Fruit fly (Drosophila melanogaster) whole organism, embryonic: ENCODE results near the gene tup.

Source experiments
- CG10979 ChIP-seq: fragments of 200-800 bp; sonication (Bioruptor generic); optimal IDR thresholded peaks from 2 replicates; lab custom pipeline; 2018; ENCODE audit warnings: missing biosample characterization, mild to moderate bottlenecking, missing genetic modification characterization, moderate library complexity
- CG11093 ChIP-seq: fragments of 200-800 bp; sonication (Bioruptor generic); IDR thresholded peaks from 3 replicates; pipeline ENCODE4 v1.3.6; 2022; ENCODE audit warnings: missing biosample characterization, missing genetic modification characterization
- CG12219 ChIP-seq: fragments of 200-800 bp; sonication (Bioruptor generic); optimal IDR thresholded peaks from 3 replicates; lab custom pipeline; 2018; ENCODE audit warnings: missing biosample characterization, mild to moderate bottlenecking, missing genetic modification characterization
- CG15479 ChIP-seq: fragments of 200-800 bp; sonication (Bioruptor generic); optimal IDR thresholded peaks from 3 replicates; lab custom pipeline; 2019; ENCODE audit warnings: missing biosample characterization, mild to moderate bottlenecking, missing genetic modification characterization, moderate library complexity
- CG16779 ChIP-seq: fragments of 200-800 bp; sonication (Bioruptor generic); IDR thresholded peaks from 2 replicates; pipeline ENCODE4 v1.3.6; 2022; ENCODE audit warnings: missing biosample characterization, missing genetic modification characterization
- CG2875 ChIP-seq: fragments of 200-800 bp; sonication (Bioruptor generic); optimal IDR thresholded peaks from 2 replicates; lab custom pipeline; 2017; ENCODE audit warnings: missing biosample characterization, mild to moderate bottlenecking, missing genetic modification characterization, missing genetic modification reagents
- CG33557 ChIP-seq: fragments of 200-800 bp; sonication (Bioruptor generic); optimal IDR thresholded peaks from 2 replicates; lab custom pipeline; 2019; ENCODE audit warnings: missing biosample characterization, mild to moderate bottlenecking, missing genetic modification characterization, moderate library complexity
- CG5245 ChIP-seq: fragments of 200-800 bp; sonication (Bioruptor generic); optimal IDR thresholded peaks from 3 replicates; lab custom pipeline; 2016; ENCODE audit warnings: missing biosample characterization, missing genetic modification characterization
- CG7839 ChIP-seq: fragments of 200-800 bp; sonication (Bioruptor generic); optimal IDR thresholded peaks from 3 replicates; lab custom pipeline; 2018; ENCODE audit warnings: missing biosample characterization, mild to moderate bottlenecking, missing genetic modification characterization, moderate library complexity
- CG8388 ChIP-seq: fragments of 200-800 bp; sonication (Bioruptor generic); optimal IDR thresholded peaks from 2 replicates; lab custom pipeline; 2019; ENCODE audit warnings: missing biosample characterization, mild to moderate bottlenecking, missing genetic modification characterization, moderate library complexity
- CG8924 ChIP-seq: fragments of 200-800 bp; optimal IDR thresholded peaks from 3 replicates; lab custom pipeline; 2019; ENCODE audit warnings: missing biosample characterization, mild to moderate bottlenecking, missing genetic modification characterization, moderate library complexity
- CG9609 ChIP-seq: fragments of 200-800 bp; sonication (Bioruptor generic); optimal IDR thresholded peaks from 3 replicates; lab custom pipeline; 2016; ENCODE audit warnings: missing biosample characterization, missing genetic modification characterization
- CG9876 ChIP-seq: fragments of 200-800 bp; sonication (Bioruptor generic); optimal IDR thresholded peaks from 2 replicates; lab custom pipeline; 2016; ENCODE audit warnings: missing biosample characterization, missing genetic modification characterization
- CTCF ChIP-seq: fragments of 200-800 bp; sonication (Bioruptor generic); optimal IDR thresholded peaks from 2 replicates; lab custom pipeline; 2017; ENCODE audit warnings: missing biosample characterization, mild to moderate bottlenecking, missing genetic modification characterization, moderate library complexity
- Chrac-16 ChIP-seq: fragments of 200-800 bp; sonication (Bioruptor generic); optimal IDR thresholded peaks from 3 replicates; lab custom pipeline; 2016; ENCODE audit warnings: missing biosample characterization, missing genetic modification characterization
- D ChIP-seq, 2 experiments: fragments of 200-800 bp in 1 of 2; fragments of >200 bp in 1 of 2; sonication (Bioruptor generic) in 1 of 2; optimal IDR thresholded peaks; 2 replicates in 1 of 2; 3 replicates in 1 of 2; lab custom pipeline; 2017; ENCODE audit warnings: mild to moderate bottlenecking in 1 of 2, missing biosample characterization in 1 of 2, missing genetic modification characterization in 1 of 2, missing genetic modification reagents in 1 of 2
- D19A ChIP-seq: fragments of 200-800 bp; optimal IDR thresholded peaks from 3 replicates; lab custom pipeline; 2019; ENCODE audit warnings: missing biosample characterization, mild to moderate bottlenecking, missing genetic modification characterization, moderate library complexity
- Eip74EF ChIP-seq, 2 experiments: fragments of 200-800 bp in 1 of 2; fragments of >200 bp in 1 of 2; sonication (Bioruptor generic) in 1 of 2; optimal IDR thresholded peaks; 2 replicates each; lab custom pipeline; 2017 to 2019; ENCODE audit warnings: missing biosample characterization in 2 of 2, missing genetic modification characterization in 2 of 2, mild to moderate bottlenecking in 1 of 2, moderate library complexity in 1 of 2
- Hr78 ChIP-seq, 2 experiments: fragments of 200-800 bp in 1 of 2; fragments of >200 bp in 1 of 2; sonication (Bioruptor generic) in 1 of 2; optimal IDR thresholded peaks; 2 replicates each; lab custom pipeline; 2017 to 2019; ENCODE audit warnings: missing biosample characterization in 2 of 2, missing genetic modification characterization in 2 of 2, mild to moderate bottlenecking in 1 of 2, moderate library complexity in 1 of 2
- Kr ChIP-seq: fragments of 200-800 bp; sonication (Bioruptor generic); optimal IDR thresholded peaks from 2 replicates; lab custom pipeline; 2017; ENCODE audit warnings: missing biosample characterization, mild to moderate bottlenecking, missing genetic modification characterization
- Med ChIP-seq: fragments of 200-800 bp; sonication (Bioruptor generic); peaks from one replicate; lab custom pipeline; 2016; ENCODE audit warnings: missing biosample characterization, missing genetic modification characterization, mild to moderate bottlenecking, inconsistent platforms, moderate library complexity
- Meics ChIP-seq: fragments of 200-800 bp; sonication (Bioruptor generic); optimal IDR thresholded peaks from 2 replicates; lab custom pipeline; 2017; ENCODE audit warnings: missing biosample characterization, mild to moderate bottlenecking, missing genetic modification characterization
- Oli ChIP-seq: fragments of 200-800 bp; sonication (Bioruptor generic); optimal IDR thresholded peaks from 2 replicates; lab custom pipeline; 2018; ENCODE audit warnings: missing biosample characterization, mild to moderate bottlenecking, missing genetic modification characterization, moderate library complexity
- Xrp1 ChIP-seq: fragments of 200-800 bp; sonication (Bioruptor generic); IDR thresholded peaks from 2 replicates; pipeline ENCODE4 v1.3.6; 2022; ENCODE audit warnings: missing biosample characterization, missing genetic modification characterization
- cad ChIP-seq: fragments of >200 bp; optimal IDR thresholded peaks from 2 replicates; lab custom pipeline; 2017; ENCODE audit warnings: missing biosample characterization, missing genetic modification characterization
- chn ChIP-seq: fragments of 200-800 bp; sonication (Bioruptor generic); optimal IDR thresholded peaks from 2 replicates; lab custom pipeline; 2016; ENCODE audit warnings: missing biosample characterization, missing genetic modification characterization
- dan ChIP-seq: fragments of 200-800 bp; sonication (Bioruptor generic); IDR thresholded peaks from 2 replicates; pipeline ENCODE4 v1.3.6; 2022; ENCODE audit warnings: missing biosample characterization, missing genetic modification characterization
- gem ChIP-seq: fragments of 200-800 bp; sonication (Bioruptor generic); optimal IDR thresholded peaks from 2 replicates; lab custom pipeline; 2019; ENCODE audit warnings: missing biosample characterization, mild to moderate bottlenecking, missing genetic modification characterization, moderate library complexity
- gsb-n ChIP-seq: fragments of 200-800 bp; sonication (Bioruptor generic); optimal IDR thresholded peaks from 3 replicates; lab custom pipeline; 2018; ENCODE audit warnings: missing biosample characterization, mild to moderate bottlenecking, missing genetic modification characterization
- hkb ChIP-seq, 2 experiments: fragments of 200-800 bp in 1 of 2; fragments of >200 bp in 1 of 2; sonication (Bioruptor generic) in 1 of 2; IDR thresholded peaks in 1 of 2; optimal IDR thresholded peaks in 1 of 2; 2 replicates each; pipeline versions ENCODE4 v1.3.6 to Lab custom; 2017 to 2022; ENCODE audit warnings: missing biosample characterization in 1 of 2, missing genetic modification characterization in 1 of 2
- jumu ChIP-seq: fragments of 200-800 bp; sonication (Bioruptor generic); optimal IDR thresholded peaks from 3 replicates; lab custom pipeline; 2016; ENCODE audit warnings: missing biosample characterization, missing genetic modification characterization
- lov ChIP-seq, 2 experiments: fragments of 200-800 bp in 1 of 2; fragments of >200 bp in 1 of 2; sonication (Bioruptor generic) in 1 of 2; IDR thresholded peaks in 1 of 2; optimal IDR thresholded peaks in 1 of 2; 2 replicates in 1 of 2; 3 replicates in 1 of 2; pipeline versions ENCODE4 v1.3.6 to Lab custom; 2017 to 2022; ENCODE audit warnings: missing biosample characterization in 1 of 2, missing genetic modification characterization in 1 of 2
- maf-S ChIP-seq: fragments of 200-800 bp; sonication (Bioruptor generic); optimal IDR thresholded peaks from 2 replicates; lab custom pipeline; 2016; ENCODE audit warnings: missing biosample characterization, missing genetic modification characterization
- oc ChIP-seq: fragments of 200-800 bp; sonication (Bioruptor generic); optimal IDR thresholded peaks from 2 replicates; lab custom pipeline; 2018; ENCODE audit warnings: missing biosample characterization, mild to moderate bottlenecking, missing genetic modification characterization, moderate library complexity
- otp ChIP-seq: fragments of 200-800 bp; sonication (Bioruptor generic); IDR thresholded peaks from 3 replicates; pipeline ENCODE4, ENCODE4 v1.3.6; 2022; ENCODE audit warnings: missing biosample characterization, missing genetic modification characterization
- pros ChIP-seq: fragments of 200-800 bp; sonication (Bioruptor generic); optimal IDR thresholded peaks from 3 replicates; lab custom pipeline; 2019; ENCODE audit warnings: missing biosample characterization, mild to moderate bottlenecking, missing genetic modification characterization, moderate library complexity
- row ChIP-seq: fragments of 200-800 bp; sonication (Bioruptor generic); IDR thresholded peaks from 3 replicates; pipeline ENCODE4 v1.3.6; 2022; ENCODE audit warnings: missing biosample characterization, missing genetic modification characterization
- sens ChIP-seq: fragments of 200-800 bp; sonication (Bioruptor generic); peaks from one replicate; lab custom pipeline; 2016; ENCODE audit warnings: missing biosample characterization, missing genetic modification characterization
- tap ChIP-seq: fragments of 200-800 bp; optimal IDR thresholded peaks from 3 replicates; lab custom pipeline; 2019; ENCODE audit warnings: missing biosample characterization, mild to moderate bottlenecking, missing genetic modification characterization, moderate library complexity
- vvl ChIP-seq: fragments of 200-800 bp; sonication (Bioruptor generic); IDR thresholded peaks from 2 replicates; pipeline ENCODE4 v1.3.6; 2022; ENCODE audit warnings: missing biosample characterization, missing genetic modification characterization

The tup gene

DNA sequence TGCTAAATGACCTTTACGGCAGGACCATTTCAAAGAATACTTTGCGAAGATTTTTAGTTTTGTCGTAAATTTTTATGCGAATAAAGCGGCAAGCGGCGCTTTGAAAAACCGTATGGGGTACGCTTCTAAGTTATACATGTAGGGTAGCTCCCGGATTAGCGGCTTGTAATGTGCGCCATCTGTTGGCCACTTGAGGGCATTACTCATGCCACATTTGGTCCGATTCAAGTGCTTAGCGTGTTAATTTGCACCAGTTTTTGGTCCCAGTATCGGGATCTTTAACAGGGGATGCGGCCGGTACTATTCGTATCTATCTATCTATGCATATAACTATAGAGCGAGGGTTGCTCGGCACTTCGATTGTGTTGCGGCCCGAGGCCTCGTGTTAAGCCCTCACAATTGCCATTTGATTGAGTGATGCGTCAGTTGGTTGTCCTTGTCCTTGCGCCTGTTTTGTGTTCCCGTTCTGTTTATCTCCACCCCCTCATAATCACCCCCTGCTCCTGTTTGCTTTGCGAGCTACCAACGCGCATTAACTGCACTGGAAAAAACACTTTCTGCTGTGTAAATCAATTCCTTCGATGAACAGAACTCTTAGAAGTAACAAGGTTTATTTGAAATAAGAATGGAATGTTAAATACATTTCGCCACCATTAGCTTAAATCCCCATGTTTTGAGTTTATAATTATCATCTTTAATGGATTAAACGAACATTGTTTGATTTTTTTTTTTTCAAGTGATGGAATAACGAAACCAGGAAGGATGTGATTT is 49.5 kb upstream of the tup start (continued):
- peak; percentile 15 for TF ChIP-seq CG12219 (GFP tag; lab: Kevin White, UChicago)
- no peak for TF ChIP-seq cad (GFP tag; lab: Kevin White, UChicago)
- TF ChIP-seq dan (GFP tag; lab: Robert Waterston, UW) = no peak
- TF ChIP-seq Oli (tag; lab: Kevin White, UChicago) = peak; percentile 6
- TF ChIP-seq CG9609 (GFP tag; lab: Kevin White, UChicago) = peak; percentile 25
- peak; percentile 27 for TF ChIP-seq CG8388 (GFP tag; lab: Kevin White, UChicago)
- peak; percentile 41 for TF ChIP-seq CG33557 (GFP tag; lab: Kevin White, UChicago)
- TF ChIP-seq CG7839 (tag; lab: Kevin White, UChicago) = peak; percentile 46
- peak; percentile 86 for TF ChIP-seq CTCF
- peak; percentile 17 for TF ChIP-seq D19A
- no peak for TF ChIP-seq CG2875 (GFP tag; lab: Kevin White, UChicago)
- TF ChIP-seq otp (GFP tag; lab: Robert Waterston, UW) = no peak
- TF ChIP-seq Chrac-16 (GFP tag; lab: Kevin White, UChicago) = peak; percentile 19
- TF ChIP-seq jumu (GFP tag; lab: Kevin White, UChicago) = peak; percentile 25
- TF ChIP-seq CG10979 (tag; lab: Kevin White, UChicago) = peak; percentile 72

DNA sequence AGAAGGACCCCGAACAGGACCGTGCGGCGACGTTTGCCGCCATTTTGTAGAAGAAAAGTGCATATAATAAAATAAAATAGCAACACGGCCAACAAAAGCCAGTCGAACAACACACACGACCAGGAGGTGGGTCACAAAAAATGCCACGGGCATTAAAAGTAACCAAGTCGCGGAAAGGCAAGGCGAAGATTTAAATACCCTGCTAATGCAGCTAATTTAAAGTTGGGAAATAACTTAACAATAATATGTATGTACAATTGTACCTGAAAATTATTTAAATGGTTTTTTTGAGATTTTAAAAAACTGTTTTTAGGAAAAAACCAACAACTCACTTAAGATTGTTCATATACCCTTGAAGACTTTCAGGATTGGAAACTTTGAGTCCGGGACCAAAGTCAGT is 48.5 kb upstream of the tup start:
- peak; percentile 42; the same call in 2 of the 3 replicates for TF ChIP-seq row (GFP tag; lab: Robert Waterston, UW)
- TF ChIP-seq sens (GFP tag; lab: Kevin White, UChicago) = peak; percentile 73
- peak; percentile 78 for TF ChIP-seq D19A
- peak; percentile 17 for TF ChIP-seq gem (tag; lab: Kevin White, UChicago)
- peak; percentile 19 for TF ChIP-seq Med (GFP tag; lab: Kevin White, UChicago)
- TF ChIP-seq CG16779 = no peak

DNA sequence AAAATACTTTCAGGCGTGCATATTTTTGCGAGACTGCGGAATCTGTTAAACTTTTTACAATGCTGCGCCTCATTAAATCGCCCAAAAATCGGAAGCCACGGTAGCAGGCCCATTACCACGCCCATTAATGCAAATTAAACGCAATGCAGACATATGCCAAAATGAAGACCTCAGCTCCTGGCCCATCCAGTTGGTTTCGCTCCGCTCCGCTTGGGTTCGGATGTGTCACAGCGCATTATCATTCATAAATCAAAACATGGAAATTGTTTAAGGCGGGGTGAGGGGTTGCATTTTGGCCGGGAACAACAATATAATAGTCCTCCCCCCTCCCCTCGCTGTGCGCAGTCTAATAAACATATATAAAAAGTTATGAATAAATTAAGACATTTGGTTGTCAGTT is 46.8 kb upstream of the tup start:
- TF ChIP-seq maf-S (GFP tag; lab: Kevin White, UChicago) = no peak
- TF ChIP-seq chn = no peak
- peak; percentile 55 for TF ChIP-seq tap (tag; lab: Kevin White, UChicago)
- no peak for TF ChIP-seq Meics (GFP tag; lab: Kevin White, UChicago)
- no peak for TF ChIP-seq Med (GFP tag; lab: Kevin White, UChicago)
- no peak for TF ChIP-seq CG11093 (GFP tag; lab: Robert Waterston, UW)
- peak; percentile 96 for TF ChIP-seq gsb-n (tag; lab: Kevin White, UChicago)
- no peak for TF ChIP-seq Xrp1 (GFP tag; lab: Robert Waterston, UW)
- TF ChIP-seq oc (tag; lab: Kevin White, UChicago) = peak; percentile 24
- TF ChIP-seq CG8924 (tag; lab: Kevin White, UChicago) = peak; percentile 40
- TF ChIP-seq Hr78 (GFP tag; optimal IDR thresholded peaks at IDR 0.05; lab: Kevin White, UChicago) = no peak
- TF ChIP-seq Kr = peak; percentile 29
- TF ChIP-seq Eip74EF (GFP tag; optimal IDR thresholded peaks at IDR 0.05; lab: Kevin White, UChicago) = no peak
- no peak for TF ChIP-seq lov (optimal IDR thresholded peaks at IDR 0.05; lab: Kevin White, UChicago)
- TF ChIP-seq lov (GFP tag; IDR thresholded peaks at IDR 0.05; lab: Robert Waterston, UW) = no peak
- TF ChIP-seq CG15479 (GFP tag; lab: Kevin White, UChicago) = no peak
- no peak for TF ChIP-seq hkb (optimal IDR thresholded peaks at IDR 0.05; lab: Kevin White, UChicago)
- TF ChIP-seq hkb (GFP tag; IDR thresholded peaks at IDR 0.05; lab: Robert Waterston, UW) = no peak
- TF ChIP-seq CG5245 = no peak
- TF ChIP-seq CG9876 (GFP tag; lab: Kevin White, UChicago) = no peak
- peak; percentile 49 for TF ChIP-seq pros (GFP tag; lab: Kevin White, UChicago)
- TF ChIP-seq D (optimal IDR thresholded peaks at IDR 0.05; lab: Kevin White, UChicago) = no peak
- TF ChIP-seq D (GFP tag; optimal IDR thresholded peaks at IDR 0.05; lab: Kevin White, UChicago) = no peak
- TF ChIP-seq vvl (GFP tag; lab: Robert Waterston, UW) = peak; percentile 38; the same call in 1 of the 2 replicates
